Fruit fly (Drosophila melanogaster): ENCODE results near the gene squ.

Gene squ

DNA sequence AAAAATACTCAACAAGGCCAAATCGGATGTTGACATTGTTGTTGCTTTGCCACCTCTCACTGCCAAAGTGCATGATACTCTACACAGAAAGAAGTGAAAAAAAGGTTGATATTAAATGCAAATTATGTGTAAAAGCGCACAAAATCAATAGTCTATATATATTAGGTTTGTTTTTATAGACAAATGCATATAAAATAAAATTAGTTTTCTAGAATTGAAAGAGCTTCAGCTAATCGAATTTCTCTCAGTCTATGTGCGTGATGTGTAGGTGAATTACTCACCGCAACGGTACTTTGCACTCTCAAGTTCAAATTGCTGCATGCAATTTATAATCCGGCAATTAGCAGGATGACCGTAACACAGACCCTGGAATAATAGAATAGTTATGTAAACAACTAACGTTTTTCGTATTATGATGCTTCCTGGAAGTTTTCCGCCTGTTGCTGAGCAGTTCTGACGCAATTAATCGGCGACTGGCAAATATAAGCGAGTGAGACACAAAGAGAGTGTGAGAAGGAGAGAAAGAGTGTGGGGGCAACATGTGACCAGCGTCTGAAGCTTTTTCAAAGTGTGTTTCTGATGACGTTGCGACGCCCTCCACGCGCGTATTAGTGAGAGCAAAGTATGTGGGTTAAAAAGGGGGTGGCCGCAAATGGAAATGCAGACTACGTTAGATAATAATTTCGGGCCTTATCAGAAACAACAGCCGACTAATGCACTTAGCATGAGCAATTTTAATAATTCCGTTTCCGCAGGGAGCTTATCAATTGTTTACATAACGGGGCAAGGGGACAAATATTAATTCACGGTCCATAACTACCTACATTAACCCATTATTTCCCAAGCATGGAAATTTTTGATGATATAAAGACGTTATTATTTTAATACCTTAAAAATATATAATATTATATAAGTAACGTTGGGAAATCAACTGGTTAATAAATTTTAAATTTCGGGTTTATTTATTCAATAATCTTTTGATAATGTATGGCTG, 41.1 kb downstream of the squ start (continued):
- TF ChIP-seq Bgb (GFP tag; IDR thresholded peaks at IDR 0.05; ENCODE audit: partially characterized antibody) (no peak), CG6813 (GFP tag; optimal IDR thresholded peaks at IDR 0.05) (peak; percentile 83), CG8359 (GFP tag; optimal IDR thresholded peaks at IDR 0.05; ENCODE audit: borderline replicate concordance) (peak; percentile 85), Mad (GFP tag; optimal IDR thresholded peaks at IDR 0.05) (peak; percentile 77), CG43689 (GFP tag; IDR thresholded peaks at IDR 0.05) (peak; percentile 48; the same call in 1 of the 2 replicates), pfk (GFP tag; optimal IDR thresholded peaks at IDR 0.05) (no peak), CG14050 (GFP tag; IDR thresholded peaks at IDR 0.05) (peak; percentile 93), Lpt (GFP tag; optimal IDR thresholded peaks at IDR 0.05) (no peak), CG12391 (tag; optimal IDR thresholded peaks at IDR 0.05) (peak; percentile 90), pita (GFP tag; optimal IDR thresholded peaks at IDR 0.05) (no peak), otp (GFP tag; IDR thresholded peaks at IDR 0.05) (peak; percentile 94), CG3847 (GFP tag; IDR thresholded peaks at IDR 0.05) (peak; percentile 91), Ptx1 (GFP tag; IDR thresholded peaks at IDR 0.05) (peak; percentile 97), salm (tag; optimal IDR thresholded peaks at IDR 0.05) (peak; percentile 73), Dad (GFP tag; optimal IDR thresholded peaks at IDR 0.05) (peak; percentile 74), CG31441 (GFP tag; IDR thresholded peaks at IDR 0.05) (peak; percentile 94), CG12769 (tag; optimal IDR thresholded peaks at IDR 0.05) (peak; percentile 67), CG13775 (GFP tag; optimal IDR thresholded peaks at IDR 0.05) (peak; percentile 77), bbx (GFP tag; IDR thresholded peaks at IDR 0.05; ENCODE audit: partially characterized antibody) (0 out of 2 replicates have a peak, but pooled peaks have one; percentile 17), CG9797 (GFP tag; optimal IDR thresholded peaks at IDR 0.05) (no peak), Lhr (GFP tag; optimal IDR thresholded peaks at IDR 0.05) (peak; percentile 68), CHES-1-like (GFP tag; optimal IDR thresholded peaks at IDR 0.05) (peak; percentile 32), CG3407 (GFP tag; optimal IDR thresholded peaks at IDR 0.05) (peak; percentile 81), dan (GFP tag; IDR thresholded peaks at IDR 0.05) (peak; percentile 86; the same call in 1 of the 2 replicates), CG2202 (tag; optimal IDR thresholded peaks at IDR 0.05) (peak; percentile 47), wek (GFP tag; optimal IDR thresholded peaks at IDR 0.05) (peak; percentile 41), nau (GFP tag; optimal IDR thresholded peaks at IDR 0.05) (peak; percentile 88), CG30403 (GFP tag; optimal IDR thresholded peaks at IDR 0.05) (peak; percentile 94), tll (GFP tag; optimal IDR thresholded peaks at IDR 0.05) (peak in 1 of 2 experiments; percentile 64), CG13894 (tag; optimal IDR thresholded peaks at IDR 0.05) (peak; percentile 57), aop (GFP tag; IDR thresholded peaks at IDR 0.05) (peak; percentile 83), run (tag; optimal IDR thresholded peaks at IDR 0.05) (peak; percentile 91), CG12104 (GFP tag; optimal IDR thresholded peaks at IDR 0.05) (peak; percentile 90), chn (GFP tag; optimal IDR thresholded peaks at IDR 0.05) (peak; percentile 82), Hr3 (GFP tag; optimal IDR thresholded peaks at IDR 0.05) (peak; percentile 77), CG11398 (GFP tag; optimal IDR thresholded peaks at IDR 0.05) (peak; percentile 40), YL-1 (GFP tag; optimal IDR thresholded peaks at IDR 0.05) (peak; percentile 22), CG1832 (GFP tag; optimal IDR thresholded peaks at IDR 0.05) (peak; percentile 1), CG12942 (GFP tag; optimal IDR thresholded peaks at IDR 0.05) (peak; percentile 81), CG2889 (GFP tag; IDR thresholded peaks at IDR 0.05) (peak; percentile 87), luna (GFP tag; optimal IDR thresholded peaks at IDR 0.05) (no peak), CG15269 (tag; optimal IDR thresholded peaks at IDR 0.05) (peak; percentile 93), Eip74EF (GFP tag; optimal IDR thresholded peaks at IDR 0.05) (peak in 1 of 2 experiments; percentile 94), CG30020 (tag; optimal IDR thresholded peaks at IDR 0.05) (peak; percentile 60), B-H2 (GFP tag; optimal IDR thresholded peaks at IDR 0.05) (no peak), lmd (GFP tag; IDR thresholded peaks at IDR 0.05) (peak; percentile 90), grau (tag; optimal IDR thresholded peaks at IDR 0.05) (peak; percentile 83)

All from whole organism, embryonic.